Worm (Caenorhabditis elegans) whole organism, L3 larva: ENCODE data around the gene ZK688.1.

Experiments
- nhr-77 ChIP-seq: fragments of 150-350 bp; optimal IDR thresholded peaks from 2 replicates; lab custom pipeline; 2014; ENCODE audit warnings: missing biosample characterization, missing genetic modification characterization
- unc-62 ChIP-seq: fragments of 150-350 bp; sonication (generic microtip); optimal IDR thresholded peaks from 4 replicates; lab custom pipeline; 2014; ENCODE audit warnings: missing biosample characterization, missing genetic modification reagents, missing genetic modification characterization
- zag-1 ChIP-seq: fragments of 150-350 bp; optimal IDR thresholded peaks from 2 replicates; lab custom pipeline; 2014; ENCODE audit warnings: missing biosample characterization, missing genetic modification characterization

- TF ChIP-seq unc-62 (GFP tag; lab: Kevin White, UChicago) (no peak), nhr-77 (tag; lab: Kevin White, UChicago) (no peak), zag-1 (tag; lab: Kevin White, UChicago) (no peak)
Measured at ce11 chrIII:7860885-7861284, 48.5 kb upstream of the ZK688.1 start, which contains the start of gene cuc-1.
